Worm (Caenorhabditis elegans): Measurements from ENCODE around the gene M01F1.9.

DNA sequence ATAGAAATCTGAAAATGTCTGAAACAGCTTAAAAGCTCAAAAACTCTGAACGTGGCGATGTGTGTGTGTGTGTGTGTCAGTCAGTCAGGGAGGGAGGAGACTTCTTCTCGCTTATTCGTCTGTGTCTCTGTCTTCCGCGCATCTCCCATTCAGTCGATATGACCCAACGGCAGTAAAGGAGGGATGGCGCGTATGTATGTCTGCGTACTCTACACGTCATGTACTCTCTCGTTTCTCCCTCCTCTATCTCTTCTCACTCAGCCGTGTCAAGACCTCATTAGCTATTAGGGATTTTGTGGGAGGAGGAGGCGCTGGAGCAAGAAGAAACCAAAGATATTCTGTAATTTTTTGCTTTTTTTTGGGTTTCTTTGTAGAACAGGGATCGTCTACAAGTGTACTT, 33.2 kb upstream of the M01F1.9 start:
- TF ChIP-seq him-1 (tag; optimal IDR thresholded peaks at IDR 0.05) (peak; percentile 35), W03F9.2 (tag; optimal IDR thresholded peaks at IDR 0.05) (no peak), dao-5 (tag; optimal IDR thresholded peaks at IDR 0.05) (no peak)

All from whole organism, L4/young adult.